Fruit fly (Drosophila melanogaster) whole organism, wandering third instar larva: Measurements from ENCODE around the gene CG46397.

Experiments used
- Abd-B ChIP-seq: fragments of >200 bp; optimal IDR thresholded peaks from 2 replicates; lab custom pipeline; 2017; ENCODE audit warnings: missing biosample characterization, missing genetic modification characterization
- CG32264 ChIP-seq: fragments of 200-800 bp; sonication (Bioruptor generic); optimal IDR thresholded peaks from 2 replicates; lab custom pipeline; 2016; ENCODE audit warnings: missing biosample characterization, missing genetic modification characterization
- CG9705 ChIP-seq: fragments of 200-800 bp; sonication (Bioruptor generic); optimal IDR thresholded peaks from 2 replicates; lab custom pipeline; 2018; ENCODE audit warnings: missing biosample characterization, mild to moderate bottlenecking, missing genetic modification characterization
- CrebA ChIP-seq: fragments of 200-800 bp; sonication (Bioruptor generic); optimal IDR thresholded peaks from 2 replicates; lab custom pipeline; 2016; ENCODE audit warnings: missing biosample characterization, mild to moderate bottlenecking, missing genetic modification characterization, borderline replicate concordance
- Dfd ChIP-seq: fragments of >200 bp; optimal IDR thresholded peaks from 2 replicates; lab custom pipeline; 2017; ENCODE audit warnings: missing biosample characterization, missing genetic modification characterization
- Dif ChIP-seq: fragments of 200-275, 200-300 bp; sonication (Bioruptor generic); optimal IDR thresholded peaks from 2 replicates; lab custom pipeline; 2018; ENCODE audit warnings: missing biosample characterization, missing genetic modification characterization; ENCODE audit not compliant: partially characterized antibody
- GATAd ChIP-seq: sonication (Bioruptor generic); optimal IDR thresholded peaks from 2 replicates; lab custom pipeline; 2016; ENCODE audit warnings: missing biosample characterization, missing genetic modification characterization
- HLH106 ChIP-seq: fragments of 200-800 bp; optimal IDR thresholded peaks from 3 replicates; lab custom pipeline; 2019; ENCODE audit warnings: missing biosample characterization, mild to moderate bottlenecking, missing genetic modification characterization, moderate library complexity
- Hnf4 ChIP-seq: fragments of 200-800 bp; sonication (Bioruptor generic); optimal IDR thresholded peaks from 2 replicates; lab custom pipeline; 2016; ENCODE audit warnings: missing biosample characterization, mild to moderate bottlenecking, missing genetic modification characterization
- Hr78 ChIP-seq: fragments of >200 bp; optimal IDR thresholded peaks from 2 replicates; lab custom pipeline; 2017; ENCODE audit warnings: missing biosample characterization, missing genetic modification characterization
- Hr83 ChIP-seq: fragments of 200-300 bp; sonication (Bioruptor generic); optimal IDR thresholded peaks from 2 replicates; lab custom pipeline; 2016; ENCODE audit warnings: missing biosample characterization, mild to moderate bottlenecking, missing genetic modification characterization, moderate library complexity; ENCODE audit not compliant: poor library complexity, severe bottlenecking
- Jra ChIP-seq: sonication (Bioruptor generic); optimal IDR thresholded peaks from 2 replicates; lab custom pipeline; 2016; ENCODE audit warnings: missing biosample characterization, missing genetic modification characterization
- Mio ChIP-seq: sonication (Bioruptor generic); optimal IDR thresholded peaks from 2 replicates; lab custom pipeline; 2016; ENCODE audit warnings: missing biosample characterization, missing genetic modification characterization
- Myc ChIP-seq: fragments of >200 bp; optimal IDR thresholded peaks from 2 replicates; lab custom pipeline; 2017
- N ChIP-seq: fragments of >200 bp; optimal IDR thresholded peaks from 2 replicates; lab custom pipeline; 2018; ENCODE audit warnings: missing biosample characterization, missing external identifiers, missing genetic modification characterization
- OdsH ChIP-seq: fragments of 200-800 bp; sonication (Bioruptor generic); optimal IDR thresholded peaks from 2 replicates; lab custom pipeline; 2016; ENCODE audit warnings: missing biosample characterization, mild to moderate bottlenecking, missing genetic modification characterization
- Rel ChIP-seq, 2 experiments: fragments of 200-800 bp; sonication (Bioruptor generic) in 1 of 2; optimal IDR thresholded peaks; 2 replicates in 1 of 2; 3 replicates in 1 of 2; lab custom pipeline; 2016 to 2019; ENCODE audit warnings: mild to moderate bottlenecking in 2 of 2, missing biosample characterization in 2 of 2, missing genetic modification characterization in 2 of 2, moderate library complexity in 1 of 2
- Sp1 ChIP-seq: fragments of 200-800 bp; sonication (Bioruptor generic); optimal IDR thresholded peaks from 3 replicates; lab custom pipeline; 2019; ENCODE audit warnings: missing biosample characterization, mild to moderate bottlenecking, missing genetic modification characterization, moderate library complexity
- Vsx2 ChIP-seq: fragments of 200-300, 225-300 bp; sonication (Bioruptor generic); optimal IDR thresholded peaks from 2 replicates; lab custom pipeline; 2018; ENCODE audit warnings: missing biosample characterization, missing genetic modification characterization; ENCODE audit not compliant: partially characterized antibody
- br ChIP-seq: fragments of 200-800 bp; sonication (Bioruptor generic); optimal IDR thresholded peaks from 2 replicates; lab custom pipeline; 2016; ENCODE audit warnings: missing biosample characterization, missing genetic modification characterization
- brk ChIP-seq: fragments of 200-800 bp; sonication (Bioruptor generic); optimal IDR thresholded peaks from 2 replicates; lab custom pipeline; 2016; ENCODE audit warnings: missing biosample characterization, mild to moderate bottlenecking, missing genetic modification characterization
- dl ChIP-seq, 2 experiments: fragments of 175-275, 200-275 bp in 1 of 2; fragments of 200-275 bp in 1 of 2; sonication (Bioruptor generic); optimal IDR thresholded peaks; lab custom pipeline; 2018; ENCODE audit warnings: mild to moderate bottlenecking in 2 of 2, missing biosample characterization in 2 of 2, missing genetic modification characterization in 2 of 2, moderate library complexity in 2 of 2; ENCODE audit not compliant: partially characterized antibody in 2 of 2, insufficient read depth in 1 of 2
- dmrt93B ChIP-seq: fragments of 200-800 bp; sonication (Bioruptor generic); optimal IDR thresholded peaks from 2 replicates; lab custom pipeline; 2018; ENCODE audit warnings: missing biosample characterization, mild to moderate bottlenecking, missing genetic modification characterization
- dsf ChIP-seq: sonication (Bioruptor generic); optimal IDR thresholded peaks from 2 replicates; lab custom pipeline; 2016; ENCODE audit warnings: missing biosample characterization, missing genetic modification characterization, borderline replicate concordance
- ey ChIP-seq: fragments of 200-800 bp; sonication (Bioruptor generic); optimal IDR thresholded peaks from 2 replicates; lab custom pipeline; 2016; ENCODE audit warnings: missing biosample characterization, missing genetic modification characterization
- foxo ChIP-seq, 2 experiments: fragments of 200-800 bp; sonication (Bioruptor generic); optimal IDR thresholded peaks; 2 replicates in 1 of 2; 3 replicates in 1 of 2; lab custom pipeline; 2016 to 2017; ENCODE audit warnings: missing biosample characterization in 2 of 2, missing genetic modification characterization in 2 of 2
- fru ChIP-seq: fragments of 200-800 bp; sonication (Bioruptor generic); optimal IDR thresholded peaks from 3 replicates; lab custom pipeline; 2016; ENCODE audit warnings: missing biosample characterization, mild to moderate bottlenecking, missing genetic modification characterization
- h ChIP-seq: fragments of 200-800 bp; sonication (Bioruptor generic); optimal IDR thresholded peaks from 3 replicates; lab custom pipeline; 2016; ENCODE audit warnings: missing biosample characterization, mild to moderate bottlenecking, missing genetic modification characterization
- jim ChIP-seq: fragments of 175-275, 200-325 bp; sonication (Bioruptor generic); optimal IDR thresholded peaks from 2 replicates; lab custom pipeline; 2016; ENCODE audit warnings: missing biosample characterization, mild to moderate bottlenecking, missing genetic modification characterization
- lola ChIP-seq: fragments of >200 bp; optimal IDR thresholded peaks from 2 replicates; lab custom pipeline; 2017; ENCODE audit warnings: missing biosample characterization, missing genetic modification characterization
- pan ChIP-seq: fragments of >200 bp; optimal IDR thresholded peaks from 2 replicates; lab custom pipeline; 2017
- psq ChIP-seq: fragments of 200-800 bp; sonication (Bioruptor generic); optimal IDR thresholded peaks from 3 replicates; lab custom pipeline; 2017; ENCODE audit warnings: missing biosample characterization, mild to moderate bottlenecking, missing genetic modification characterization, moderate library complexity
- rgr ChIP-seq: fragments of 200-800 bp; sonication (Bioruptor generic); optimal IDR thresholded peaks from 3 replicates; lab custom pipeline; 2016; ENCODE audit warnings: missing biosample characterization, mild to moderate bottlenecking, missing genetic modification characterization
- sage ChIP-seq: fragments of 200-800 bp; sonication (Bioruptor generic); optimal IDR thresholded peaks from 2 replicates; lab custom pipeline; 2016; ENCODE audit warnings: missing biosample characterization, mild to moderate bottlenecking, missing genetic modification characterization
- sv ChIP-seq: fragments of 200-800 bp; sonication (Bioruptor generic); optimal IDR thresholded peaks from 3 replicates; lab custom pipeline; 2016; ENCODE audit warnings: missing biosample characterization, missing genetic modification characterization
- tai ChIP-seq: sonication (Bioruptor generic); optimal IDR thresholded peaks from 2 replicates; lab custom pipeline; 2016; ENCODE audit warnings: missing biosample characterization, missing genetic modification characterization
- usp ChIP-seq: fragments of >200 bp; optimal IDR thresholded peaks from 2 replicates; lab custom pipeline; 2017; ENCODE audit warnings: missing biosample characterization, missing genetic modification characterization
- woc ChIP-seq: sonication (Bioruptor generic); optimal IDR thresholded peaks from 2 replicates; lab custom pipeline; 2016; ENCODE audit warnings: missing biosample characterization, mild to moderate bottlenecking, missing genetic modification characterization

The CG46397 gene

dm6 chr2L:8984614-8985318, 37.7 kb downstream of the CG46397 start, which contains the start of gene CG13101 (continued):
- TF ChIP-seq brk (GFP tag; lab: Kevin White, UChicago), result peak; percentile 95
- TF ChIP-seq Jra, result peak; percentile 96
- no peak for TF ChIP-seq N (GFP tag; lab: Kevin White, UChicago)
- no peak for TF ChIP-seq usp (GFP tag; lab: Kevin White, UChicago)
- TF ChIP-seq Rel (GFP tag; optimal IDR thresholded peaks at IDR 0.05; lab: Kevin White, UChicago), result peak; percentile 81
- TF ChIP-seq Rel (tag; optimal IDR thresholded peaks at IDR 0.05; lab: Kevin White, UChicago), result peak; percentile 80

- TF ChIP-seq dmrt93B (GFP tag; lab: Kevin White, UChicago) (no peak), fru (GFP tag; lab: Kevin White, UChicago) (no peak), pan (lab: Kevin White, UChicago) (no peak), Dfd (GFP tag; lab: Kevin White, UChicago) (no peak), foxo (GFP tag; optimal IDR thresholded peaks at IDR 0.05; lab: Kevin White, UChicago) (no peak), sage (no peak), Abd-B (GFP tag; lab: Kevin White, UChicago) (no peak), GATAd (GFP tag; lab: Kevin White, UChicago) (no peak), woc (no peak), Hr78 (GFP tag; lab: Kevin White, UChicago) (no peak)
Observed at dm6 chr2L:8987251-8987937, 40.3 kb downstream of the CG46397 start.

dm6 chr2L:8989037-8989591, 42.0 kb downstream of the CG46397 start, which contains the start of gene rost:
Gene rost (minus strand): TSS chr2L:8989539.
- TF ChIP-seq Abd-B (GFP tag; lab: Kevin White, UChicago) (no peak), CG9705 (GFP tag; lab: Kevin White, UChicago) (no peak), dl (GFP tag; optimal IDR thresholded peaks at IDR 0.05; lab: Kevin White, UChicago; ENCODE audit: insufficient read depth in 1 of 2, partially characterized antibody in 2 of 2) (peak in 1 of 2 experiments; percentile 68), Hnf4 (peak; percentile 44), Sp1 (peak; percentile 32), foxo (GFP tag; optimal IDR thresholded peaks at IDR 0.05; lab: Kevin White, UChicago) (no peak), N (GFP tag; lab: Kevin White, UChicago) (no peak), CG32264 (GFP tag; lab: Kevin White, UChicago) (no peak), rgr (GFP tag; lab: Kevin White, UChicago) (peak; percentile 8), lola (GFP tag; lab: Kevin White, UChicago) (no peak), OdsH (GFP tag; lab: Kevin White, UChicago) (no peak), GATAd (GFP tag; lab: Kevin White, UChicago) (no peak), dsf (no peak), sv (GFP tag; lab: Kevin White, UChicago) (no peak), HLH106 (peak; percentile 1), woc (no peak), tai (GFP tag; lab: Kevin White, UChicago) (no peak), brk (GFP tag; lab: Kevin White, UChicago) (no peak), usp (GFP tag; lab: Kevin White, UChicago) (no peak), Vsx2 (GFP tag; lab: Kevin White, UChicago) (peak; percentile 25), pan (lab: Kevin White, UChicago) (no peak), Rel (GFP tag; optimal IDR thresholded peaks at IDR 0.05; lab: Kevin White, UChicago) (no peak), Rel (tag; optimal IDR thresholded peaks at IDR 0.05; lab: Kevin White, UChicago) (peak; percentile 88), Dfd (GFP tag; lab: Kevin White, UChicago) (no peak), Mio (GFP tag; lab: Kevin White, UChicago) (no peak), ey (GFP tag; lab: Kevin White, UChicago) (no peak), h (GFP tag; lab: Kevin White, UChicago) (peak; percentile 63), Hr83 (GFP tag; lab: Kevin White, UChicago) (no peak), psq (no peak), dmrt93B (GFP tag; lab: Kevin White, UChicago) (no peak), fru (GFP tag; lab: Kevin White, UChicago) (peak; percentile 26), jim (GFP tag; lab: Kevin White, UChicago) (peak; percentile 55), Dif (GFP tag; lab: Kevin White, UChicago) (peak; percentile 67), sage (no peak), br (GFP tag; lab: Kevin White, UChicago) (no peak), CrebA (GFP tag; lab: Kevin White, UChicago) (peak; percentile 56), Myc (lab: Kevin White, UChicago) (no peak), Hr78 (GFP tag; lab: Kevin White, UChicago) (no peak), Jra (no peak)
